Worm (Caenorhabditis elegans) whole organism, L1 larva: ENCODE measurements around the gene got-2.2.

ENCODE experiments used
- C04F5.9 ChIP-seq: sonication (generic microtip); optimal IDR thresholded peaks from 2 replicates; lab custom pipeline; 2016; ENCODE audit warnings: missing genetic modification characterization, missing compliant biosample characterization
- C16A3.4 ChIP-seq: fragments of 150-350 bp; optimal IDR thresholded peaks from 2 replicates; lab custom pipeline; 2014; ENCODE audit warnings: missing biosample characterization, missing genetic modification characterization
- aha-1 ChIP-seq: fragments of 150-350 bp; optimal IDR thresholded peaks from 2 replicates; lab custom pipeline; 2014; ENCODE audit warnings: missing biosample characterization, missing genetic modification characterization
- ama-1 ChIP-seq: fragments of 150-350 bp; optimal IDR thresholded peaks from 2 replicates; lab custom pipeline; 2014
- blmp-1 ChIP-seq: fragments of 150-350 bp; optimal IDR thresholded peaks from 2 replicates; lab custom pipeline; 2014; ENCODE audit warnings: missing biosample characterization, missing genetic modification characterization
- ceh-63 ChIP-seq: fragments of 200-800 bp; sonication (Bioruptor generic); optimal IDR thresholded peaks from 2 replicates; lab custom pipeline; 2018; ENCODE audit warnings: mild to moderate bottlenecking, missing genetic modification characterization, missing compliant biosample characterization
- ceh-82 ChIP-seq, 3 experiments: fragments of 150-350 bp in 1 of 3; sonication (generic microtip) in 2 of 3; optimal IDR thresholded peaks; 2 replicates each; lab custom pipeline; 2014 to 2017; ENCODE audit warnings: missing biosample characterization in 3 of 3, missing genetic modification characterization in 3 of 3
- ceh-88 ChIP-seq: fragments of 200-800 bp; sonication (Bioruptor generic); IDR thresholded peaks from 2 replicates; pipeline ENCODE4 v1.3.6; 2022; ENCODE audit warnings: missing genetic modification characterization, missing compliant biosample characterization
- dpl-1 ChIP-seq, 3 experiments: fragments of 150-350 bp in 2 of 3; sonication (generic microtip) in 1 of 3; optimal IDR thresholded peaks; 2 replicates each; lab custom pipeline; 2014 to 2017; ENCODE audit warnings: missing biosample characterization in 3 of 3, missing genetic modification characterization in 3 of 3, missing genetic modification reagents in 3 of 3
- efl-1 ChIP-seq, 4 experiments: fragments of 150-350 bp; optimal IDR thresholded peaks in 3 of 4; peaks in 1 of 4; 1 replicate in 1 of 4; 2 replicates in 3 of 4; lab custom pipeline; 2014; ENCODE audit warnings: missing biosample characterization in 2 of 4, missing genetic modification characterization in 2 of 4, missing genetic modification reagents in 2 of 4
- egl-13 ChIP-seq: sonication (generic microtip); optimal IDR thresholded peaks from 2 replicates; lab custom pipeline; 2016; ENCODE audit warnings: missing genotype, missing genetic modification reagents, missing genetic modification characterization, missing compliant biosample characterization
- elt-2 ChIP-seq: sonication (generic microtip); optimal IDR thresholded peaks from 2 replicates; lab custom pipeline; 2016; ENCODE audit warnings: missing genetic modification characterization, mild to moderate bottlenecking, inconsistent platforms, missing compliant biosample characterization, missing genetic modification reagents
- elt-3 ChIP-seq, 6 experiments: fragments of 150-350 bp in 1 of 6; sonication (generic microtip); optimal IDR thresholded peaks; 2 replicates each; lab custom pipeline; 2017 to 2018; ENCODE audit warnings: missing biosample characterization in 6 of 6, missing genetic modification characterization in 6 of 6, inconsistent platforms in 1 of 6
- ets-5 ChIP-seq: fragments of 200-800 bp; sonication (Bioruptor generic); IDR thresholded peaks from 2 replicates; pipeline ENCODE4 v1.3.6; 2022; ENCODE audit warnings: missing genetic modification characterization, missing compliant biosample characterization
- fkh-10 ChIP-seq: sonication (generic microtip); optimal IDR thresholded peaks from 2 replicates; lab custom pipeline; 2017; ENCODE audit warnings: missing biosample characterization, missing genetic modification reagents, missing genetic modification characterization
- hlh-4 ChIP-seq: sonication (generic microtip); optimal IDR thresholded peaks from 2 replicates; lab custom pipeline; 2016; ENCODE audit warnings: mild to moderate bottlenecking, missing genetic modification characterization, missing compliant biosample characterization
- jun-1 ChIP-seq: fragments of 150-350 bp; optimal IDR thresholded peaks from 2 replicates; lab custom pipeline; 2014; ENCODE audit warnings: missing biosample characterization, missing genetic modification reagents, missing genetic modification characterization
- lin-13 ChIP-seq: fragments of 150-350 bp; optimal IDR thresholded peaks from 2 replicates; lab custom pipeline; 2014; ENCODE audit warnings: missing biosample characterization, missing genetic modification reagents, missing genetic modification characterization
- lin-14 ChIP-seq: fragments of 200-800 bp; sonication (Bioruptor generic); optimal IDR thresholded peaks from 2 replicates; lab custom pipeline; 2018; ENCODE audit warnings: mild to moderate bottlenecking, missing genetic modification characterization, moderate library complexity, missing compliant biosample characterization
- lir-3 ChIP-seq: sonication (generic microtip); optimal IDR thresholded peaks from 2 replicates; lab custom pipeline; 2016; ENCODE audit warnings: mild to moderate bottlenecking, missing genetic modification characterization, moderate library complexity, missing compliant biosample characterization; ENCODE audit not compliant: poor library complexity
- lsy-2 ChIP-seq, 2 experiments: fragments of 150-350 bp; optimal IDR thresholded peaks; 2 replicates each; lab custom pipeline; 2014; ENCODE audit warnings: missing biosample characterization in 2 of 2, missing genetic modification characterization in 2 of 2
- mef-2 ChIP-seq: fragments of 150-350 bp; optimal IDR thresholded peaks from 2 replicates; lab custom pipeline; 2014; ENCODE audit warnings: missing biosample characterization, missing genetic modification characterization
- mep-1 ChIP-seq: fragments of 150-350 bp; optimal IDR thresholded peaks from 2 replicates; lab custom pipeline; 2014; ENCODE audit warnings: missing biosample characterization, missing genetic modification characterization
- nhr-11 ChIP-seq: fragments of 150-350 bp; optimal IDR thresholded peaks from 2 replicates; lab custom pipeline; 2014; ENCODE audit warnings: missing biosample characterization, missing genetic modification characterization
- nhr-12 ChIP-seq: sonication (generic microtip); optimal IDR thresholded peaks from 2 replicates; lab custom pipeline; 2017; ENCODE audit warnings: missing biosample characterization, missing genetic modification characterization
- nhr-237 ChIP-seq: fragments of 150-350 bp; optimal IDR thresholded peaks from 2 replicates; lab custom pipeline; 2014; ENCODE audit warnings: missing biosample characterization, missing genetic modification characterization
- nhr-28 ChIP-seq: fragments of 150-350 bp; optimal IDR thresholded peaks from 2 replicates; lab custom pipeline; 2014; ENCODE audit warnings: missing biosample characterization, missing genetic modification characterization
- nhr-47 ChIP-seq: sonication (generic microtip); optimal IDR thresholded peaks from 2 replicates; lab custom pipeline; 2016; ENCODE audit warnings: mild to moderate bottlenecking, missing genetic modification characterization, moderate library complexity, missing compliant biosample characterization
- nhr-76 ChIP-seq: sonication (generic microtip); optimal IDR thresholded peaks from 2 replicates; lab custom pipeline; 2017; ENCODE audit warnings: missing biosample characterization, missing genetic modification characterization
- nhr-77 ChIP-seq: fragments of 150-350 bp; optimal IDR thresholded peaks from 2 replicates; lab custom pipeline; 2014; ENCODE audit warnings: missing biosample characterization, missing genetic modification characterization
- nhr-84 ChIP-seq: sonication (generic microtip); optimal IDR thresholded peaks from 2 replicates; lab custom pipeline; 2017; ENCODE audit warnings: missing biosample characterization, missing genetic modification characterization
- nhr-90 ChIP-seq: sonication (generic microtip); optimal IDR thresholded peaks from 2 replicates; lab custom pipeline; 2016; ENCODE audit warnings: mild to moderate bottlenecking, missing genetic modification characterization, missing compliant biosample characterization; ENCODE audit not compliant: poor library complexity
- pag-3 ChIP-seq: sonication (generic microtip); optimal IDR thresholded peaks from 2 replicates; lab custom pipeline; 2017; ENCODE audit warnings: missing genetic modification characterization, mild to moderate bottlenecking, missing compliant biosample characterization, antibody characterized with exemption, borderline replicate concordance; ENCODE audit not compliant: insufficient read depth
- pax-3 ChIP-seq: fragments of 200-800 bp; sonication (Bioruptor generic); optimal IDR thresholded peaks from 2 replicates; lab custom pipeline; 2018; ENCODE audit warnings: mild to moderate bottlenecking, missing genetic modification characterization, moderate library complexity, missing compliant biosample characterization
- rnt-1 ChIP-seq: sonication (generic microtip); optimal IDR thresholded peaks from 2 replicates; lab custom pipeline; 2016; ENCODE audit warnings: mild to moderate bottlenecking, missing genetic modification characterization, moderate library complexity, missing compliant biosample characterization
- snu-23 ChIP-seq: sonication (generic microtip); optimal IDR thresholded peaks from 2 replicates; lab custom pipeline; 2016; ENCODE audit warnings: missing genetic modification characterization, missing compliant biosample characterization
- sox-4 ChIP-seq: sonication (generic microtip); optimal IDR thresholded peaks from 2 replicates; lab custom pipeline; 2016; ENCODE audit warnings: missing genetic modification characterization, missing compliant biosample characterization
- sptf-1 ChIP-seq: fragments of 150-350 bp; optimal IDR thresholded peaks from 2 replicates; lab custom pipeline; 2014; ENCODE audit warnings: missing biosample characterization, missing genetic modification characterization
- sup-37 ChIP-seq: fragments of 200-800 bp; sonication (Bioruptor generic); optimal IDR thresholded peaks from 2 replicates; lab custom pipeline; 2018; ENCODE audit warnings: mild to moderate bottlenecking, missing genetic modification characterization, missing compliant biosample characterization
- tlp-1 ChIP-seq: fragments of 150-350 bp; optimal IDR thresholded peaks from 2 replicates; lab custom pipeline; 2014; ENCODE audit warnings: missing biosample characterization, missing genetic modification characterization
- unc-130 ChIP-seq: fragments of 150-350 bp; optimal IDR thresholded peaks from 2 replicates; lab custom pipeline; 2017; ENCODE audit warnings: missing biosample characterization, missing genetic modification characterization, inconsistent platforms
- unc-62 ChIP-seq: fragments of 150-350 bp; optimal IDR thresholded peaks from 2 replicates; lab custom pipeline; 2014; ENCODE audit warnings: missing biosample characterization, missing genetic modification reagents, missing genetic modification characterization
- vab-15 ChIP-seq: sonication (generic microtip); optimal IDR thresholded peaks from 2 replicates; lab custom pipeline; 2017; ENCODE audit warnings: missing genotype, mild to moderate bottlenecking, missing genetic modification characterization, missing compliant biosample characterization
- xbp-1 ChIP-seq: sonication (generic microtip); optimal IDR thresholded peaks from 2 replicates; lab custom pipeline; 2016; ENCODE audit warnings: missing genetic modification characterization, missing compliant biosample characterization
- zag-1 ChIP-seq: fragments of 150-350 bp; optimal IDR thresholded peaks from 2 replicates; lab custom pipeline; 2014; ENCODE audit warnings: missing biosample characterization, missing genetic modification characterization
- zip-4 ChIP-seq: fragments of 200-800 bp; sonication (Bioruptor generic); optimal IDR thresholded peaks from 2 replicates; lab custom pipeline; 2018; ENCODE audit warnings: mild to moderate bottlenecking, missing genetic modification characterization, moderate library complexity, missing compliant biosample characterization
- ztf-4 ChIP-seq: fragments of 150-350 bp; optimal IDR thresholded peaks from 2 replicates; lab custom pipeline; 2014; ENCODE audit warnings: missing biosample characterization, missing genetic modification characterization

Gene got-2.2

ce11 chrX:6204696-6205232 lies 36.0 kb upstream of the got-2.2 start, which contains the start of gene bca-1 (continued):
- TF ChIP-seq zip-4 (GFP tag; lab: Kevin White, UChicago) (no peak), xbp-1 (tag; lab: Kevin White, UChicago) (peak; percentile 72), zag-1 (no peak), rnt-1 (tag; lab: Kevin White, UChicago) (peak; percentile 49), nhr-84 (tag; lab: Kevin White, UChicago) (no peak), elt-3 (tag; optimal IDR thresholded peaks at IDR 0.05; lab: Kevin White, UChicago) (peak in 2 of 6 experiments; percentile 59 to 68), efl-1 (optimal IDR thresholded peaks at IDR 0.05; lab: Kevin White, UChicago) (no peak), efl-1 (GFP tag; optimal IDR thresholded peaks at IDR 0.05 in 1 of 2; lab: Kevin White, UChicago) (peak in 1 of 2 experiments; percentile 84), C16A3.4 (tag; lab: Kevin White, UChicago) (peak; percentile 44), mep-1 (tag; lab: Kevin White, UChicago) (no peak), dpl-1 (GFP tag; optimal IDR thresholded peaks at IDR 0.05; lab: Kevin White, UChicago) (peak in 1 of 3 experiments; percentile 21), unc-62 (GFP tag; lab: Kevin White, UChicago) (no peak), nhr-28 (no peak), ceh-63 (GFP tag; lab: Kevin White, UChicago) (no peak), snu-23 (peak; percentile 91), sup-37 (GFP tag; lab: Kevin White, UChicago) (no peak), aha-1 (no peak), hlh-4 (no peak), pax-3 (tag; lab: Kevin White, UChicago) (no peak), ceh-88 (GFP tag; lab: Robert Waterston, UW) (no peak), sox-4 (no peak), nhr-237 (tag; lab: Kevin White, UChicago) (no peak), sptf-1 (tag; lab: Kevin White, UChicago) (no peak), lin-14 (GFP tag; lab: Kevin White, UChicago) (peak; percentile 72), nhr-47 (peak; percentile 56), lin-13 (no peak), ets-5 (GFP tag; lab: Robert Waterston, UW) (no peak), mef-2 (tag; lab: Kevin White, UChicago) (no peak), ztf-4 (tag; lab: Kevin White, UChicago) (peak; percentile 29), ceh-82 (tag; optimal IDR thresholded peaks at IDR 0.05; lab: Kevin White, UChicago) (no peak), nhr-77 (tag; lab: Kevin White, UChicago) (peak; percentile 15), C04F5.9 (tag; lab: Kevin White, UChicago) (no peak), elt-2 (tag; lab: Kevin White, UChicago) (no peak), blmp-1 (tag; lab: Kevin White, UChicago) (peak; percentile 83), vab-15 (tag; lab: Kevin White, UChicago) (no peak), lsy-2 (tag; optimal IDR thresholded peaks at IDR 0.05; lab: Kevin White, UChicago) (peak in 1 of 2 experiments; percentile 16), nhr-12 (tag; lab: Kevin White, UChicago) (no peak), nhr-11 (tag; lab: Kevin White, UChicago) (no peak), jun-1 (tag; lab: Kevin White, UChicago) (no peak), egl-13 (tag; lab: Kevin White, UChicago) (no peak), nhr-76 (no peak), lir-3 (tag; lab: Kevin White, UChicago) (no peak), unc-130 (tag; lab: Kevin White, UChicago) (peak; percentile 50), pag-3 (no peak), nhr-90 (tag; lab: Kevin White, UChicago) (peak; percentile 69), fkh-10 (GFP tag; lab: Kevin White, UChicago) (no peak), ama-1 (no peak), tlp-1 (tag; lab: Kevin White, UChicago) (no peak)
- TF ChIP-seq, all 84 proteins: peak for 23
